Worm (Caenorhabditis elegans) whole organism, L4 larva: Measurements from ENCODE around the gene K08E7.6.

Experiments
- D1046.2 ChIP-seq: fragments of 200-800 bp; sonication (Bioruptor generic); IDR thresholded peaks from 2 replicates; pipeline ENCODE4 v1.3.6; 2022; ENCODE audit warnings: missing genetic modification characterization, missing compliant biosample characterization
- F10B5.3 ChIP-seq: sonication (generic microtip); optimal IDR thresholded peaks from 2 replicates; lab custom pipeline; 2016; ENCODE audit warnings: mild to moderate bottlenecking, missing genetic modification characterization, missing compliant biosample characterization
- T20F7.1 ChIP-seq: fragments of 200-800 bp; sonication (Bioruptor generic); optimal IDR thresholded peaks from 2 replicates; lab custom pipeline; 2018; ENCODE audit warnings: mild to moderate bottlenecking, missing genetic modification characterization, missing compliant biosample characterization
- Y5F2A.4 ChIP-seq: fragments of 200-800 bp; sonication (Bioruptor generic); optimal IDR thresholded peaks from 2 replicates; lab custom pipeline; 2018; ENCODE audit warnings: mild to moderate bottlenecking, missing genetic modification characterization, missing compliant biosample characterization
- aha-1 ChIP-seq: fragments of 150-350 bp; peaks from one replicate; lab custom pipeline; 2014; ENCODE audit warnings: missing biosample characterization, missing genetic modification characterization
- attf-4 ChIP-seq: sonication (generic microtip); optimal IDR thresholded peaks from 3 replicates; lab custom pipeline; 2017; ENCODE audit warnings: missing biosample characterization, missing genetic modification characterization
- cey-2 ChIP-seq: sonication (generic microtip); optimal IDR thresholded peaks from 3 replicates; lab custom pipeline; 2017; ENCODE audit warnings: missing genetic modification characterization, mild to moderate bottlenecking, missing compliant biosample characterization, antibody characterized with exemption, borderline replicate concordance; ENCODE audit not compliant: insufficient read depth
- daf-16 ChIP-seq, 3 experiments: sonication (generic microtip); optimal IDR thresholded peaks; 2 replicates each; lab custom pipeline; 2016 to 2017; ENCODE audit warnings: missing genetic modification characterization in 3 of 3, missing genetic modification reagents in 3 of 3, mild to moderate bottlenecking in 2 of 3, missing compliant biosample characterization in 2 of 3, missing biosample characterization in 1 of 3, moderate library complexity in 1 of 3
- daf-8 ChIP-seq: fragments of 200-800 bp; sonication (Bioruptor generic); IDR thresholded peaks from 2 replicates; pipeline ENCODE4 v1.3.6; 2022; ENCODE audit warnings: missing genetic modification characterization, missing compliant biosample characterization
- dpl-1 ChIP-seq: fragments of 150-350 bp; optimal IDR thresholded peaks from 2 replicates; lab custom pipeline; 2014; ENCODE audit warnings: missing biosample characterization, missing genetic modification reagents, missing genetic modification characterization
- duxl-1 ChIP-seq: sonication (generic microtip); optimal IDR thresholded peaks from 2 replicates; lab custom pipeline; 2016; ENCODE audit warnings: mild to moderate bottlenecking, missing genetic modification characterization, moderate library complexity, missing compliant biosample characterization; ENCODE audit not compliant: poor library complexity
- dve-1 ChIP-seq: sonication (generic microtip); optimal IDR thresholded peaks from 2 replicates; lab custom pipeline; 2017; ENCODE audit warnings: antibody characterized with exemption, mild to moderate bottlenecking, missing genetic modification characterization, missing compliant biosample characterization; ENCODE audit not compliant: insufficient read depth
- fkh-10 ChIP-seq: fragments of 150-350 bp; optimal IDR thresholded peaks from 2 replicates; lab custom pipeline; 2014; ENCODE audit warnings: missing biosample characterization, missing genetic modification reagents, missing genetic modification characterization
- gei-8 ChIP-seq: fragments of 200-800 bp; sonication (Bioruptor generic); optimal IDR thresholded peaks from 2 replicates; lab custom pipeline; 2018; ENCODE audit warnings: mild to moderate bottlenecking, missing genetic modification characterization, missing compliant biosample characterization
- hlh-30 ChIP-seq: sonication (generic microtip); optimal IDR thresholded peaks from 2 replicates; lab custom pipeline; 2017; ENCODE audit warnings: antibody characterized with exemption, mild to moderate bottlenecking, missing genetic modification characterization, missing compliant biosample characterization; ENCODE audit not compliant: insufficient read depth
- hmg-1.1 ChIP-seq: fragments of 200-800 bp; sonication (Bioruptor generic); IDR thresholded peaks from 2 replicates; pipeline ENCODE4 v1.3.6; 2022; ENCODE audit warnings: missing genetic modification reagents, missing genetic modification characterization, missing compliant biosample characterization
- jun-1 ChIP-seq: fragments of 150-350 bp; optimal IDR thresholded peaks from 2 replicates; lab custom pipeline; 2014; ENCODE audit warnings: missing biosample characterization, missing genetic modification reagents, missing genetic modification characterization
- lin-15B ChIP-seq: fragments of 150-350 bp; sonication (generic microtip); optimal IDR thresholded peaks from 3 replicates; lab custom pipeline; 2014; ENCODE audit warnings: missing biosample characterization, missing genetic modification characterization
- lin-38 ChIP-seq: fragments of 200-800 bp; sonication (Bioruptor generic); IDR thresholded peaks from 2 replicates; pipeline ENCODE4 v1.3.6; 2022; ENCODE audit warnings: missing genetic modification reagents, missing genetic modification characterization, missing compliant biosample characterization
- lin-39 ChIP-seq: fragments of 150-350 bp; optimal IDR thresholded peaks from 2 replicates; lab custom pipeline; 2014; ENCODE audit warnings: missing biosample characterization, missing genetic modification reagents, missing genetic modification characterization
- lir-3 ChIP-seq: sonication (generic microtip); optimal IDR thresholded peaks from 2 replicates; lab custom pipeline; 2016; ENCODE audit warnings: mild to moderate bottlenecking, missing genetic modification characterization, missing compliant biosample characterization
- lsy-2 ChIP-seq, 2 experiments: fragments of 150-350 bp in 1 of 2; sonication (generic microtip) in 1 of 2; optimal IDR thresholded peaks; 2 replicates each; lab custom pipeline; 2014 to 2017; ENCODE audit warnings: missing biosample characterization in 2 of 2, missing genetic modification characterization in 2 of 2
- madf-5 ChIP-seq, 2 experiments: fragments of 200-800 bp; sonication (Bioruptor generic); IDR thresholded peaks; 2 replicates each; pipeline ENCODE4 v1.3.6; 2022; ENCODE audit warnings: missing compliant biosample characterization in 2 of 2, missing genetic modification characterization in 2 of 2
- mdt-29 ChIP-seq: fragments of 200-800 bp; sonication (Bioruptor generic); IDR thresholded peaks from 2 replicates; pipeline ENCODE4 v1.3.6; 2022; ENCODE audit warnings: missing genetic modification reagents, missing genetic modification characterization, missing compliant biosample characterization
- mep-1 ChIP-seq: fragments of 150-350 bp; sonication (generic microtip); optimal IDR thresholded peaks from 3 replicates; lab custom pipeline; 2014; ENCODE audit warnings: missing biosample characterization, missing genetic modification characterization
- mes-2 ChIP-seq: sonication (generic microtip); optimal IDR thresholded peaks from 2 replicates; lab custom pipeline; 2016; ENCODE audit warnings: missing genotype, mild to moderate bottlenecking, missing genetic modification characterization, missing compliant biosample characterization; ENCODE audit not compliant: poor library complexity, severe bottlenecking
- mxl-3 ChIP-seq: fragments of 200-800 bp; sonication (Bioruptor generic); optimal IDR thresholded peaks from 2 replicates; lab custom pipeline; 2018; ENCODE audit warnings: mild to moderate bottlenecking, missing genetic modification characterization, missing compliant biosample characterization
- nhr-10 ChIP-seq: fragments of 150-350 bp; optimal IDR thresholded peaks from 2 replicates; lab custom pipeline; 2014; ENCODE audit warnings: missing biosample characterization, missing genetic modification characterization
- nhr-102 ChIP-seq: sonication (generic microtip); optimal IDR thresholded peaks from 2 replicates; lab custom pipeline; 2016; ENCODE audit warnings: mild to moderate bottlenecking, missing genetic modification characterization, moderate library complexity, missing compliant biosample characterization
- nhr-11 ChIP-seq: fragments of 150-350 bp; optimal IDR thresholded peaks from 2 replicates; lab custom pipeline; 2014; ENCODE audit warnings: missing biosample characterization, missing genetic modification characterization
- nhr-237 ChIP-seq: sonication (generic microtip); optimal IDR thresholded peaks from 2 replicates; lab custom pipeline; 2017; ENCODE audit warnings: missing biosample characterization, missing genetic modification characterization
- nhr-25 ChIP-seq: sonication (generic microtip); optimal IDR thresholded peaks from 2 replicates; lab custom pipeline; 2017; ENCODE audit warnings: missing genetic modification characterization, mild to moderate bottlenecking, missing compliant biosample characterization, antibody characterized with exemption, moderate library complexity, borderline replicate concordance; ENCODE audit not compliant: insufficient read depth
- nhr-28 ChIP-seq: fragments of 150-350 bp; optimal IDR thresholded peaks from 2 replicates; lab custom pipeline; 2014; ENCODE audit warnings: missing biosample characterization, missing genetic modification characterization
- nhr-41 ChIP-seq: fragments of 200-800 bp; sonication (Bioruptor generic); IDR thresholded peaks from 2 replicates; pipeline ENCODE4 v1.3.6; 2022; ENCODE audit warnings: missing genetic modification reagents, missing genetic modification characterization, missing compliant biosample characterization
- nhr-6 ChIP-seq: fragments of 150-350 bp; optimal IDR thresholded peaks from 2 replicates; lab custom pipeline; 2014; ENCODE audit warnings: missing biosample characterization, missing genetic modification characterization
- nhr-77 ChIP-seq: fragments of 150-350 bp; optimal IDR thresholded peaks from 2 replicates; lab custom pipeline; 2014; ENCODE audit warnings: missing biosample characterization, missing genetic modification characterization
- pha-4 ChIP-seq, 2 experiments: fragments of 150-350 bp in 1 of 2; fragments of 200-800 bp in 1 of 2; sonication (Bioruptor generic) in 1 of 2; IDR thresholded peaks in 1 of 2; optimal IDR thresholded peaks in 1 of 2; 2 replicates each; pipeline versions ENCODE4 v1.3.6 to Lab custom; 2014 to 2022; ENCODE audit warnings: missing genetic modification characterization in 2 of 2, missing genetic modification reagents in 2 of 2, missing biosample characterization in 1 of 2, missing compliant biosample characterization in 1 of 2
- php-3 ChIP-seq: fragments of 200-800 bp; sonication (Bioruptor generic); IDR thresholded peaks from 2 replicates; pipeline ENCODE4 v1.3.6; 2022; ENCODE audit warnings: missing genetic modification reagents, missing genetic modification characterization, missing compliant biosample characterization
- pqm-1 ChIP-seq: sonication (generic microtip); optimal IDR thresholded peaks from 2 replicates; lab custom pipeline; 2017; ENCODE audit warnings: missing biosample characterization, missing genetic modification characterization
- rbr-2 ChIP-seq: sonication (generic microtip); optimal IDR thresholded peaks from 2 replicates; lab custom pipeline; 2016; ENCODE audit warnings: missing genotype, missing genetic modification characterization, missing compliant biosample characterization
- set-16 ChIP-seq: fragments of 200-800 bp; sonication (Bioruptor generic); IDR thresholded peaks from 2 replicates; pipeline ENCODE4 v1.3.6; 2022; ENCODE audit warnings: missing genetic modification reagents, missing genetic modification characterization, missing compliant biosample characterization
- snpc-1.2 ChIP-seq: fragments of 200-800 bp; sonication (Bioruptor generic); IDR thresholded peaks from 2 replicates; pipeline ENCODE4 v1.3.6; 2022; ENCODE audit warnings: missing genetic modification reagents, missing genetic modification characterization, missing compliant biosample characterization
- snpc-4 ChIP-seq: fragments of 150-350 bp; optimal IDR thresholded peaks from 2 replicates; lab custom pipeline; 2014; ENCODE audit warnings: missing biosample characterization, missing genetic modification characterization
- tag-97 ChIP-seq: fragments of 200-800 bp; sonication (Bioruptor generic); IDR thresholded peaks from 2 replicates; pipeline ENCODE4 v1.3.6; 2022; ENCODE audit warnings: missing genetic modification characterization, missing compliant biosample characterization
- zag-1 ChIP-seq: fragments of 150-350 bp; optimal IDR thresholded peaks from 2 replicates; lab custom pipeline; 2014; ENCODE audit warnings: missing biosample characterization, missing genetic modification characterization
- zip-11 ChIP-seq: fragments of 200-800 bp; sonication (Bioruptor generic); IDR thresholded peaks from 2 replicates; pipeline ENCODE4 v1.3.6; 2022; ENCODE audit warnings: missing genetic modification characterization, missing compliant biosample characterization
- ztf-7 ChIP-seq: fragments of 150-350 bp; optimal IDR thresholded peaks from 2 replicates; lab custom pipeline; 2014; ENCODE audit warnings: missing biosample characterization, missing genetic modification characterization

K08E7.6 gene

ce11 chrIV:12558925-12559450, 22.0 kb downstream of the K08E7.6 start, which contains the start of the genes ZK795.2 and ZK795.3:
TSS of gene ZK795.2 (minus strand) at chrIV:12558975.
TSS of gene ZK795.3 (plus strand) at chrIV:12559365.
- TF ChIP-seq snpc-1.2 (GFP tag; lab: Robert Waterston, UW) (no peak), nhr-6 (peak; percentile 71), nhr-10 (no peak), madf-5 (GFP tag; IDR thresholded peaks at IDR 0.05; lab: Robert Waterston, UW) (no peak), daf-8 (GFP tag; lab: Robert Waterston, UW) (no peak), nhr-102 (tag; lab: Kevin White, UChicago) (peak; percentile 19), mxl-3 (GFP tag; lab: Kevin White, UChicago) (no peak), duxl-1 (no peak), nhr-77 (no peak), tag-97 (GFP tag; lab: Robert Waterston, UW) (no peak), nhr-25 (tag; lab: Kevin White, UChicago) (no peak), lin-39 (tag; lab: Kevin White, UChicago) (no peak), php-3 (GFP tag; lab: Robert Waterston, UW) (no peak), D1046.2 (GFP tag; lab: Robert Waterston, UW) (no peak), lin-38 (GFP tag; lab: Robert Waterston, UW) (peak; percentile 64), pqm-1 (tag; lab: Kevin White, UChicago) (no peak), lsy-2 (tag; optimal IDR thresholded peaks at IDR 0.05; lab: Kevin White, UChicago) (peak in 1 of 2 experiments; percentile 83), nhr-237 (tag; lab: Kevin White, UChicago) (no peak), nhr-28 (tag; lab: Kevin White, UChicago) (peak; percentile 0), fkh-10 (peak; percentile 47), T20F7.1 (GFP tag; lab: Kevin White, UChicago) (no peak), lin-15B (tag; lab: Kevin White, UChicago) (no peak), dpl-1 (GFP tag; lab: Kevin White, UChicago) (peak; percentile 98), ztf-7 (peak; percentile 29), mep-1 (tag; lab: Kevin White, UChicago) (peak; percentile 48), zip-11 (GFP tag; lab: Robert Waterston, UW) (no peak), dve-1 (tag; lab: Kevin White, UChicago) (peak; percentile 41), nhr-11 (no peak), set-16 (GFP tag; lab: Robert Waterston, UW) (no peak), lir-3 (tag; lab: Kevin White, UChicago) (no peak), mdt-29 (no peak), cey-2 (no peak), hmg-1.1 (GFP tag; lab: Robert Waterston, UW) (0 out of 2 replicates have a peak, but pooled peaks have one; percentile 17), aha-1 (tag; lab: Kevin White, UChicago) (no peak), hlh-30 (peak; percentile 49), jun-1 (tag; lab: Kevin White, UChicago) (no peak), nhr-41 (GFP tag; lab: Robert Waterston, UW) (no peak), snpc-4 (tag; lab: Kevin White, UChicago) (no peak), gei-8 (no peak), rbr-2 (peak; percentile 32), zag-1 (no peak), F10B5.3 (no peak), mes-2 (tag; lab: Kevin White, UChicago) (peak; percentile 78), pha-4 (GFP tag; IDR thresholded peaks at IDR 0.05; lab: Robert Waterston, UW) (no peak; the same call in 1 of the 2 replicates), pha-4 (tag; optimal IDR thresholded peaks at IDR 0.05; lab: Kevin White, UChicago) (peak; percentile 11), Y5F2A.4 (GFP tag; lab: Kevin White, UChicago) (no peak), daf-16 (GFP tag; optimal IDR thresholded peaks at IDR 0.05; lab: Kevin White, UChicago) (no peak), daf-16 (tag; optimal IDR thresholded peaks at IDR 0.05; lab: Kevin White, UChicago) (no peak), attf-4 (tag; lab: Kevin White, UChicago) (no peak)
